Worm (Caenorhabditis elegans): Measurements from ENCODE around the gene clec-126.

clec-126 gene

ce11 chrII:3524097-3524496 lies 4.8 kb downstream of the clec-126 start, which contains the start of gene col-72:
col-72 (minus strand) TSS chrII:3524197.
- TF ChIP-seq ctbp-1 (GFP tag; IDR thresholded peaks at IDR 0.05): no peak
- TF ChIP-seq nhr-77 (tag; optimal IDR thresholded peaks at IDR 0.05): no peak
- TF ChIP-seq arid-1 (GFP tag; conservative IDR thresholded peaks at IDR 0.05): no peak
- TF ChIP-seq pqm-1 (tag; optimal IDR thresholded peaks at IDR 0.05): no peak
- no peak for TF ChIP-seq ZK337.2 (GFP tag; IDR thresholded peaks at IDR 0.05)
- TF ChIP-seq ceh-20 (GFP tag; IDR thresholded peaks at IDR 0.05): no peak
- no peak for TF ChIP-seq R02D3.7 (tag; optimal IDR thresholded peaks at IDR 0.05)
- no peak for TF ChIP-seq daf-8 (GFP tag; IDR thresholded peaks at IDR 0.05)
- no peak for TF ChIP-seq nhr-48 (tag; optimal IDR thresholded peaks at IDR 0.05)

ce11 chrII:3527460-3527859 lies 8.2 kb downstream of the clec-126 start:
- no peak for TF ChIP-seq T26A8.4 (GFP tag; IDR thresholded peaks at IDR 0.05)
- no peak for TF ChIP-seq hlh-30 (tag; optimal IDR thresholded peaks at IDR 0.05; ENCODE audit: insufficient read depth)
- TF ChIP-seq mep-1 (tag; optimal IDR thresholded peaks at IDR 0.05): no peak
- TF ChIP-seq nhr-42 (GFP tag; IDR thresholded peaks at IDR 0.05): no peak
- TF ChIP-seq ztf-11 (tag; optimal IDR thresholded peaks at IDR 0.05): no peak
- TF ChIP-seq aha-1 (tag): peak; percentile 20
- TF ChIP-seq Y5F2A.4 (GFP tag; optimal IDR thresholded peaks at IDR 0.05): no peak
- no peak for TF ChIP-seq dmd-6 (GFP tag; IDR thresholded peaks at IDR 0.05)

DNA sequence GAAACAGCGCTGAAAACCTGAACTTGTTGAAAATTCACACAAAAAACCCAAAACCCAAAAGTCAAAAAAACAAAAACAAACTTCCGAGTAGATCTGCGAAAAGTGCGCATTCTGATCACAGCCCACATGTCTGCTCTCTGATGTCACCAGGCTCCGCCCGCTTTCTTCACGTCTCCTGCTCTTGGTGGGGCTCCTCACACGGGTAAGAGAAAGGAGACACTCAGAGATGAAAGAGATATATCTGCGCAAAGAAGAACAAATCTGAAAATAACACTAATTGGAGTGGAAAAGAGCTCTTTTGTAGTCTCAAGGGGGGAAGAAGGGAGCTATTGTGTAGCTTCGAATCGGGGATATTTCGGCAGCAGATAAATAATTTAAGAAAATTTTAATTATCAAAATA lies 9.0 kb downstream of the clec-126 start, which contains the start of gene ncs-6:
ncs-6 (minus strand) TSS at position 261 of the 400 bp plus-strand sequence.
- TF ChIP-seq set-16 (GFP tag; IDR thresholded peaks at IDR 0.05): no peak
- TF ChIP-seq nhr-76 (tag; optimal IDR thresholded peaks at IDR 0.05): no peak
- TF ChIP-seq ztf-11 (tag; optimal IDR thresholded peaks at IDR 0.05): no peak
- TF ChIP-seq nhr-25 (tag; optimal IDR thresholded peaks at IDR 0.05; ENCODE audit: borderline replicate concordance, insufficient read depth): no peak
- TF ChIP-seq ceh-32 (tag; optimal IDR thresholded peaks at IDR 0.05; ENCODE audit: poor library complexity): no peak

DNA sequence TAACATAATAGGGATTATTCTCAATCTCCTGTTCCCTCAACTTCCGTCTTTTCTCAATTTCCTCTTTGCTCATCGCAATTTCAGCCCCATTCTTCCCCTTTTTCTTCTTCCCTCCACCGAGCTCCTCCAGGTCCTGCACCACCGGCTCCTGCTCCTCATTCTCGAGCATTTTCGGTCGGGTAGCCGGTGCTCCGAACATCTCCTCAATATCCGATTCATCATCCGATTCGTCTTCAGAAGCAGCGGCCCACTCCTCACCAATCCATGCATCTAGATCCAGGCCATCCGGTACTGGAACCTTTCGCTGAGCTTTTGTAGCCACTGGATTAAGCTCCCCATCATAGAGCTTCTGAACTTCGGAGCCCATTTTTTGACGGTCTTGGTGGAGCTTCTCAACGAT lies 20.9 kb downstream of the clec-126 start:
- TF ChIP-seq set-16 (GFP tag; IDR thresholded peaks at IDR 0.05) (peak; percentile 69; the same call in 1 of the 2 replicates), D1046.2 (GFP tag; IDR thresholded peaks at IDR 0.05) (no peak)

ce11 chrII:3546381-3546931 lies 27.2 kb downstream of the clec-126 start, which contains the start of gene apd-3:
apd-3 (minus strand) TSS chrII:3546431.
- TF ChIP-seq F37D6.2 (tag; optimal IDR thresholded peaks at IDR 0.05) (no peak), lsy-2 (tag; optimal IDR thresholded peaks at IDR 0.05) (peak in 1 of 2 experiments; percentile 12)

DNA sequence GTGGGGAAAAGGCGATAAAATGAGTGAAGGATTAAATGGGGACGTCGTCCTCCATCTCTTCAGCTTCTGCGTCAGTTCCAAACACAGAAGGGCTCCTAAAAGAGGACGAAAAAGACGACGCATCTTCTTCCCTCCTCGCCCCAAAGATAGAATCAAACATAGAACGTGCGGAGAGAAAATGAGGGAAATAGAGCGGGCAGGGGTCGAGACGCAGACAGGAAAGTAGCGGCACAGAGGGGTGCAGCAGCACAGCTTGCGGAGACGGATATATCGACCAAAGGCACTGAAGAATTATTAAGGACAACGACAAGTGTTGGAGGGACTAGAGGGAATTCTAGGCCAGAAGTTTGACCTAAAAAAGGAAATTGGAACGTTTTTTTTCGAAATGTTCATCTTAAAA lies 28.0 kb downstream of the clec-126 start:
- TF ChIP-seq madf-5 (GFP tag; IDR thresholded peaks at IDR 0.05) (no peak), hif-1 (tag; optimal IDR thresholded peaks at IDR 0.05) (peak in 1 of 2 experiments; percentile 53), rbr-2 (tag; optimal IDR thresholded peaks at IDR 0.05) (peak; percentile 42), fkh-10 (GFP tag; optimal IDR thresholded peaks at IDR 0.05) (peak; percentile 22), hmg-1.1 (GFP tag; IDR thresholded peaks at IDR 0.05) (peak; percentile 63), mep-1 (tag; optimal IDR thresholded peaks at IDR 0.05) (peak; percentile 37), unc-62 (GFP tag; optimal IDR thresholded peaks at IDR 0.05 in 1 of 2) (peak in 1 of 2 experiments; percentile 85), unc-62 (tag; optimal IDR thresholded peaks at IDR 0.05) (no peak), lim-7 (GFP tag; IDR thresholded peaks at IDR 0.05) (no peak), mdt-29 (GFP tag; IDR thresholded peaks at IDR 0.05) (no peak), aha-1 (tag) (peak; percentile 88), set-16 (GFP tag; IDR thresholded peaks at IDR 0.05) (peak; percentile 41; the same call in 1 of the 2 replicates), dve-1 (tag; optimal IDR thresholded peaks at IDR 0.05; ENCODE audit: insufficient read depth) (peak; percentile 33), lsy-2 (tag; optimal IDR thresholded peaks at IDR 0.05) (peak; percentile 7 to 69), hlh-30 (tag; optimal IDR thresholded peaks at IDR 0.05; ENCODE audit: insufficient read depth) (peak; percentile 24), dpl-1 (GFP tag; optimal IDR thresholded peaks at IDR 0.05) (peak; percentile 8), lin-15B (tag; optimal IDR thresholded peaks at IDR 0.05) (no peak), mdl-1 (tag; optimal IDR thresholded peaks at IDR 0.05) (peak in 1 of 2 experiments; percentile 51)

Measured in whole organism, L4 larva.